Fruit fly (Drosophila melanogaster) whole organism, embryonic: ENCODE measurements around the gene nAChRalpha6.

ENCODE experiments used
- Bteb2 ChIP-seq: fragments of 200-800 bp; sonication (Bioruptor generic); optimal IDR thresholded peaks from 2 replicates; lab custom pipeline; 2016; ENCODE audit warnings: missing biosample characterization, missing genetic modification characterization
- CG11504 ChIP-seq: fragments of 200-800 bp; sonication (Bioruptor generic); optimal IDR thresholded peaks from 3 replicates; lab custom pipeline; 2019; ENCODE audit warnings: missing biosample characterization, mild to moderate bottlenecking, missing genetic modification characterization, moderate library complexity
- CG13775 ChIP-seq: fragments of 200-800 bp; sonication (Bioruptor generic); optimal IDR thresholded peaks from 3 replicates; lab custom pipeline; 2017; ENCODE audit warnings: missing biosample characterization, mild to moderate bottlenecking, missing genetic modification characterization
- CG14441 ChIP-seq: fragments of 200-800 bp; sonication (Bioruptor generic); IDR thresholded peaks from 2 replicates; pipeline ENCODE4 v1.3.6; 2022; ENCODE audit warnings: missing biosample characterization, missing genetic modification characterization
- CG15269 ChIP-seq: fragments of 200-800 bp; sonication (Bioruptor generic); optimal IDR thresholded peaks from 2 replicates; lab custom pipeline; 2018; ENCODE audit warnings: missing biosample characterization, mild to moderate bottlenecking, missing genetic modification characterization, moderate library complexity
- CG15601 ChIP-seq: fragments of 200-800 bp; sonication (Bioruptor generic); optimal IDR thresholded peaks from 3 replicates; lab custom pipeline; 2019; ENCODE audit warnings: missing biosample characterization, mild to moderate bottlenecking, missing genetic modification characterization, moderate library complexity
- CG15696 ChIP-seq: fragments of 200-800 bp; sonication (Bioruptor generic); optimal IDR thresholded peaks from 2 replicates; lab custom pipeline; 2019; ENCODE audit warnings: missing biosample characterization, mild to moderate bottlenecking, missing genetic modification characterization, moderate library complexity
- CG1832 ChIP-seq: fragments of 200-800 bp; sonication (Bioruptor generic); optimal IDR thresholded peaks from 2 replicates; lab custom pipeline; 2017; ENCODE audit warnings: missing biosample characterization, mild to moderate bottlenecking, missing genetic modification characterization, inconsistent platforms
- CG2129 ChIP-seq: fragments of 200-800 bp; sonication (Bioruptor generic); IDR thresholded peaks from 2 replicates; pipeline ENCODE4 v1.3.6; 2022; ENCODE audit warnings: missing biosample characterization, missing genetic modification characterization; ENCODE audit not compliant: partially characterized antibody
- CG2199 ChIP-seq: fragments of 200-800 bp; sonication (Bioruptor generic); IDR thresholded peaks from 3 replicates; pipeline ENCODE4 v1.3.6; 2022; ENCODE audit warnings: missing biosample characterization, missing genetic modification characterization
- CG2202 ChIP-seq: fragments of 200-800 bp; sonication (Bioruptor generic); optimal IDR thresholded peaks from 2 replicates; lab custom pipeline; 2018; ENCODE audit warnings: missing biosample characterization, mild to moderate bottlenecking, missing genetic modification characterization
- CG31365 ChIP-seq: fragments of 200-800 bp; sonication (Bioruptor generic); optimal IDR thresholded peaks from 2 replicates; lab custom pipeline; 2018; ENCODE audit warnings: missing biosample characterization, mild to moderate bottlenecking, missing genetic modification characterization
- CG34224 ChIP-seq: fragments of 200-800 bp; sonication (Bioruptor generic); IDR thresholded peaks from 3 replicates; pipeline ENCODE4 v1.3.6; 2022; ENCODE audit warnings: missing biosample characterization, missing genetic modification characterization; ENCODE audit not compliant: partially characterized antibody
- CG4730 ChIP-seq: fragments of 200-800 bp; sonication (Bioruptor generic); IDR thresholded peaks from 2 replicates; pipeline ENCODE4 v1.3.6; 2022; ENCODE audit warnings: missing biosample characterization, missing genetic modification characterization
- CG6689 ChIP-seq: fragments of 200-800 bp; sonication (Bioruptor generic); IDR thresholded peaks from 2 replicates; pipeline ENCODE4 v1.3.6; 2022; ENCODE audit warnings: missing biosample characterization, missing genetic modification characterization
- CG7556 ChIP-seq: fragments of 200-800 bp; sonication (Bioruptor generic); optimal IDR thresholded peaks from 2 replicates; lab custom pipeline; 2017; ENCODE audit warnings: missing biosample characterization, mild to moderate bottlenecking, missing genetic modification characterization
- CG7963 ChIP-seq: fragments of 200-800 bp; sonication (Bioruptor generic); IDR thresholded peaks from 3 replicates; pipeline ENCODE4 v1.3.6; 2022; ENCODE audit warnings: missing biosample characterization, missing genetic modification characterization; ENCODE audit not compliant: partially characterized antibody
- CG7987 ChIP-seq: fragments of 200-800 bp; sonication (Bioruptor generic); optimal IDR thresholded peaks from 2 replicates; lab custom pipeline; 2018; ENCODE audit warnings: missing biosample characterization, mild to moderate bottlenecking, missing genetic modification characterization, moderate library complexity
- CG8290 ChIP-seq, 3 experiments: fragments of 200-800 bp; sonication (Bioruptor generic); optimal IDR thresholded peaks; 2 replicates each; lab custom pipeline; 2016 to 2019; ENCODE audit warnings: missing biosample characterization in 3 of 3, missing genetic modification characterization in 3 of 3, mild to moderate bottlenecking in 2 of 3, moderate library complexity in 1 of 3
- CG9727 ChIP-seq: fragments of 200-800 bp; sonication (Bioruptor generic); optimal IDR thresholded peaks from 3 replicates; lab custom pipeline; 2017; ENCODE audit warnings: missing biosample characterization, mild to moderate bottlenecking, missing genetic modification characterization
- CG9797 ChIP-seq: fragments of 200-800 bp; sonication (Bioruptor generic); optimal IDR thresholded peaks from 3 replicates; lab custom pipeline; 2018; ENCODE audit warnings: missing biosample characterization, mild to moderate bottlenecking, missing genetic modification characterization
- CG9876 ChIP-seq: fragments of 200-800 bp; sonication (Bioruptor generic); optimal IDR thresholded peaks from 2 replicates; lab custom pipeline; 2016; ENCODE audit warnings: missing biosample characterization, missing genetic modification characterization
- D ChIP-seq, 2 experiments: fragments of 200-800 bp in 1 of 2; fragments of >200 bp in 1 of 2; sonication (Bioruptor generic) in 1 of 2; optimal IDR thresholded peaks; 2 replicates in 1 of 2; 3 replicates in 1 of 2; lab custom pipeline; 2017; ENCODE audit warnings: mild to moderate bottlenecking in 1 of 2, missing biosample characterization in 1 of 2, missing genetic modification characterization in 1 of 2, missing genetic modification reagents in 1 of 2
- Dek ChIP-seq: fragments of 200-800 bp; sonication (Bioruptor generic); optimal IDR thresholded peaks from 3 replicates; lab custom pipeline; 2019; ENCODE audit warnings: missing biosample characterization, mild to moderate bottlenecking, missing genetic modification characterization, moderate library complexity
- Dip2 ChIP-seq: fragments of 200-800 bp; sonication (Bioruptor generic); IDR thresholded peaks from 2 replicates; pipeline ENCODE4 v1.3.6; 2022; ENCODE audit warnings: missing biosample characterization, missing genetic modification characterization
- Ets65A ChIP-seq: fragments of 200-800 bp; sonication (Bioruptor generic); peaks from one replicate; lab custom pipeline; 2016; ENCODE audit warnings: missing biosample characterization, missing genetic modification characterization
- Fer1 ChIP-seq: fragments of 200-800 bp; sonication (Bioruptor generic); optimal IDR thresholded peaks from 2 replicates; lab custom pipeline; 2017; ENCODE audit warnings: missing biosample characterization, mild to moderate bottlenecking, missing genetic modification characterization
- Gug ChIP-seq: fragments of 200-800 bp; sonication (Bioruptor generic); IDR thresholded peaks from 4 replicates; pipeline ENCODE4 v1.3.6; 2022; ENCODE audit warnings: missing biosample characterization, missing genetic modification characterization
- HLH3B ChIP-seq: fragments of 200-800 bp; sonication (Bioruptor generic); IDR thresholded peaks from 2 replicates; pipeline ENCODE4 v1.3.6; 2022; ENCODE audit warnings: missing biosample characterization, missing genetic modification characterization
- Kr ChIP-seq: fragments of 200-800 bp; sonication (Bioruptor generic); optimal IDR thresholded peaks from 2 replicates; lab custom pipeline; 2017; ENCODE audit warnings: missing biosample characterization, mild to moderate bottlenecking, missing genetic modification characterization
- Max ChIP-seq: fragments of 200-800 bp; sonication (Bioruptor generic); optimal IDR thresholded peaks from 2 replicates; lab custom pipeline; 2016; ENCODE audit warnings: missing biosample characterization, mild to moderate bottlenecking, missing genetic modification characterization
- Myb ChIP-seq: fragments of 200-800 bp; sonication (Bioruptor generic); optimal IDR thresholded peaks from 2 replicates; lab custom pipeline; 2016; ENCODE audit warnings: missing biosample characterization, missing genetic modification characterization
- Nf-YC ChIP-seq: fragments of 200-800 bp; optimal IDR thresholded peaks from 3 replicates; lab custom pipeline; 2019; ENCODE audit warnings: missing biosample characterization, mild to moderate bottlenecking, missing genetic modification characterization, moderate library complexity
- PHDP ChIP-seq: fragments of 200-800 bp; sonication (Bioruptor generic); optimal IDR thresholded peaks from 3 replicates; lab custom pipeline; 2018; ENCODE audit warnings: missing biosample characterization, mild to moderate bottlenecking, missing genetic modification characterization, moderate library complexity
- cas ChIP-seq: fragments of 200-800 bp; sonication (Bioruptor generic); IDR thresholded peaks from 2 replicates; pipeline ENCODE4 v1.3.6; 2022; ENCODE audit warnings: missing biosample characterization, missing genetic modification characterization
- cato ChIP-seq: fragments of 200-800 bp; sonication (Bioruptor generic); optimal IDR thresholded peaks from 2 replicates; lab custom pipeline; 2016; ENCODE audit warnings: missing biosample characterization, missing genetic modification characterization, borderline replicate concordance
- ci ChIP-seq: fragments of 200-800 bp; sonication (Bioruptor generic); IDR thresholded peaks from 3 replicates; pipeline ENCODE4 v1.3.6; 2022; ENCODE audit warnings: missing biosample characterization, missing genetic modification characterization
- crc ChIP-seq: fragments of 200-800 bp; sonication (Bioruptor generic); optimal IDR thresholded peaks from 2 replicates; lab custom pipeline; 2016; ENCODE audit warnings: missing biosample characterization, missing genetic modification characterization
- dati ChIP-seq: fragments of 200-800 bp; sonication (Bioruptor generic); IDR thresholded peaks from 2 replicates; pipeline ENCODE4 v1.3.6; 2022; ENCODE audit warnings: missing biosample characterization, missing genetic modification characterization
- fd96Cb ChIP-seq: fragments of 200-800 bp; sonication (Bioruptor generic); optimal IDR thresholded peaks from 2 replicates; lab custom pipeline; 2018; ENCODE audit warnings: missing biosample characterization, mild to moderate bottlenecking, missing genetic modification characterization, moderate library complexity
- gro ChIP-seq: fragments of 200-800 bp; sonication (Bioruptor generic); optimal IDR thresholded peaks from 2 replicates; lab custom pipeline; 2016; ENCODE audit warnings: missing biosample characterization, missing genetic modification characterization
- mirr ChIP-seq: fragments of 200-800 bp; sonication (Bioruptor generic); optimal IDR thresholded peaks from 3 replicates; lab custom pipeline; 2018; ENCODE audit warnings: missing biosample characterization, mild to moderate bottlenecking, missing genetic modification characterization
- nau ChIP-seq: fragments of 200-800 bp; sonication (Bioruptor generic); optimal IDR thresholded peaks from 3 replicates; lab custom pipeline; 2017; ENCODE audit warnings: missing biosample characterization, mild to moderate bottlenecking, missing genetic modification characterization, missing genetic modification reagents
- onecut ChIP-seq: fragments of 200-800 bp; sonication (Bioruptor generic); IDR thresholded peaks from 2 replicates; pipeline ENCODE4 v1.3.6; 2022; ENCODE audit warnings: missing biosample characterization, missing genetic modification characterization
- org-1 ChIP-seq: fragments of 200-800 bp; sonication (Bioruptor generic); optimal IDR thresholded peaks from 2 replicates; lab custom pipeline; 2017; ENCODE audit warnings: missing biosample characterization, missing genetic modification characterization
- pfk ChIP-seq: fragments of 200-800 bp; sonication (Bioruptor generic); optimal IDR thresholded peaks from 2 replicates; lab custom pipeline; 2018; ENCODE audit warnings: missing biosample characterization, mild to moderate bottlenecking, missing genetic modification characterization, moderate library complexity
- pzg ChIP-seq: fragments of 200-800 bp; sonication (Bioruptor generic); optimal IDR thresholded peaks from 3 replicates; lab custom pipeline; 2018; ENCODE audit warnings: missing biosample characterization, mild to moderate bottlenecking, missing genetic modification characterization, moderate library complexity
- schlank ChIP-seq: fragments of 200-800 bp; sonication (Bioruptor generic); optimal IDR thresholded peaks from 2 replicates; lab custom pipeline; 2018; ENCODE audit warnings: missing biosample characterization, mild to moderate bottlenecking, missing genetic modification characterization
- vnd ChIP-seq: fragments of 200-800 bp; sonication (Bioruptor generic); IDR thresholded peaks from 3 replicates; pipeline ENCODE4 v1.3.6; 2022; ENCODE audit warnings: missing biosample characterization, missing genetic modification characterization; ENCODE audit not compliant: partially characterized antibody

Gene nAChRalpha6

dm6 chr2L:9894871-9895364 lies 8.9 kb upstream of the nAChRalpha6 start, which contains the start of gene Bka (continued):
- peak; percentile 93 for TF ChIP-seq CG7963 (GFP tag; lab: Robert Waterston, UW)
- TF ChIP-seq CG15269 (tag; lab: Kevin White, UChicago) = peak; percentile 24
- TF ChIP-seq Max = peak; percentile 73
- TF ChIP-seq gro (GFP tag; lab: Kevin White, UChicago) = no peak
- TF ChIP-seq cato (GFP tag; lab: Kevin White, UChicago) = peak; percentile 31
- TF ChIP-seq CG7987 (GFP tag; lab: Kevin White, UChicago) = peak; percentile 65
- no peak for TF ChIP-seq CG6689 (GFP tag; lab: Robert Waterston, UW)
- peak; percentile 75 for TF ChIP-seq CG8290 (GFP tag; optimal IDR thresholded peaks at IDR 0.05; lab: Kevin White, UChicago)
- TF ChIP-seq CG8290 (tag; optimal IDR thresholded peaks at IDR 0.05; lab: Kevin White, UChicago) = peak; percentile 56 to 66
- TF ChIP-seq mirr = peak; percentile 28
- TF ChIP-seq CG31365 = no peak
- TF ChIP-seq CG15696 = peak; percentile 25
- TF ChIP-seq fd96Cb (tag; lab: Kevin White, UChicago) = no peak
- no peak for TF ChIP-seq CG2199 (GFP tag; lab: Robert Waterston, UW)
- TF ChIP-seq CG11504 (tag; lab: Kevin White, UChicago) = no peak
- TF ChIP-seq Fer1 = peak; percentile 81
- no peak for TF ChIP-seq HLH3B (GFP tag; lab: Robert Waterston, UW)
- TF ChIP-seq nau (GFP tag; lab: Kevin White, UChicago) = peak; percentile 65
- TF ChIP-seq onecut = peak; percentile 34; the same call in 1 of the 2 replicates
- TF ChIP-seq CG4730 (GFP tag; lab: Robert Waterston, UW) = no peak
- TF ChIP-seq pfk = peak; percentile 26
- no peak for TF ChIP-seq Myb (GFP tag; lab: Kevin White, UChicago)
- peak; percentile 63 for TF ChIP-seq Nf-YC (tag; lab: Kevin White, UChicago)
- TF ChIP-seq CG1832 (GFP tag; lab: Kevin White, UChicago) = no peak
- TF ChIP-seq org-1 = peak; percentile 8
- peak; percentile 39 for TF ChIP-seq Dek (tag; lab: Kevin White, UChicago)
- no peak for TF ChIP-seq Bteb2 (GFP tag; lab: Kevin White, UChicago)
- peak; percentile 76 for TF ChIP-seq CG15601 (tag; lab: Kevin White, UChicago)
- TF ChIP-seq vnd (GFP tag; lab: Robert Waterston, UW) = peak; percentile 98
- TF ChIP-seq Kr (GFP tag; lab: Kevin White, UChicago) = no peak
- TF ChIP-seq CG7556 (GFP tag; lab: Kevin White, UChicago) = peak; percentile 38
- peak; percentile 80 for TF ChIP-seq CG13775 (GFP tag; lab: Kevin White, UChicago)
- TF ChIP-seq CG9727 (GFP tag; lab: Kevin White, UChicago) = peak; percentile 77
- peak; percentile 99 for TF ChIP-seq CG34224
- TF ChIP-seq CG2129 (GFP tag; lab: Robert Waterston, UW) = peak; percentile 99
- TF ChIP-seq schlank (tag; lab: Kevin White, UChicago) = peak; percentile 20
- TF ChIP-seq Ets65A (GFP tag; lab: Kevin White, UChicago) = no peak
- no peak for TF ChIP-seq cas (GFP tag; lab: Robert Waterston, UW)
- TF ChIP-seq PHDP (tag; lab: Kevin White, UChicago) = peak; percentile 69
- TF ChIP-seq crc (GFP tag; lab: Kevin White, UChicago) = no peak
- no peak for TF ChIP-seq D (optimal IDR thresholded peaks at IDR 0.05; lab: Kevin White, UChicago)
- no peak for TF ChIP-seq D (GFP tag; optimal IDR thresholded peaks at IDR 0.05; lab: Kevin White, UChicago)
- TF ChIP-seq Dip2 (GFP tag; lab: Robert Waterston, UW) = no peak
- TF ChIP-seq CG14441 = no peak
- TF ChIP-seq Gug (GFP tag; lab: Robert Waterston, UW) = no peak
- TF ChIP-seq dati = no peak
- peak; percentile 60 for TF ChIP-seq CG2202 (tag; lab: Kevin White, UChicago)
- peak; percentile 57 for TF ChIP-seq CG9797
- TF ChIP-seq pzg (GFP tag; lab: Kevin White, UChicago) = peak; percentile 83
- peak; percentile 76 for TF ChIP-seq ci
- TF ChIP-seq CG9876 = no peak
